Worm (Caenorhabditis elegans) whole organism, L2 larva: ENCODE data around the gene F47B8.5.
"Not testable (repeated sequence)": the region's sequence is repeated elsewhere in the genome, so short reads cannot be mapped to it uniquely, and the experiment has no call there.

Source experiments
- dmd-4 ChIP-seq: sonication (generic microtip); optimal IDR thresholded peaks from 2 replicates; lab custom pipeline; 2017; ENCODE audit warnings: missing biosample characterization, missing genetic modification characterization
- lin-11 ChIP-seq: fragments of 150-350 bp; sonication (generic microtip); optimal IDR thresholded peaks from 2 replicates; lab custom pipeline; 2014; ENCODE audit warnings: missing biosample characterization, missing genetic modification characterization, inconsistent platforms, mixed read lengths
- nhr-77 ChIP-seq: fragments of 150-350 bp; optimal IDR thresholded peaks from 2 replicates; lab custom pipeline; 2014; ENCODE audit warnings: missing biosample characterization, missing genetic modification characterization
- unc-62 ChIP-seq: fragments of 150-350 bp; optimal IDR thresholded peaks from 2 replicates; lab custom pipeline; 2014; ENCODE audit warnings: missing biosample characterization, missing genetic modification reagents, missing genetic modification characterization
- ztf-11 ChIP-seq: sonication (generic microtip); optimal IDR thresholded peaks from 2 replicates; lab custom pipeline; 2017; ENCODE audit warnings: missing biosample characterization, missing genetic modification characterization

ce11 chrV:14306771-14307170 is 20.9 kb downstream of the F47B8.5 start, which contains the start of gene spig-4:
- not testable (repeated sequence) for TF ChIP-seq lin-11 (tag; lab: Kevin White, UChicago); ztf-11 (tag; lab: Kevin White, UChicago); dmd-4 (tag; lab: Kevin White, UChicago); unc-62 (GFP tag; lab: Kevin White, UChicago); nhr-77
